Fruit fly (Drosophila melanogaster) whole organism, adult: ENCODE measurements around the gene CG43694.

Source experiments
- CG11617 ChIP-seq: fragments of 200-800 bp; sonication (Bioruptor generic); optimal IDR thresholded peaks from 2 replicates; lab custom pipeline; 2017; ENCODE audit warnings: mild to moderate bottlenecking, missing biosample characterization, missing genetic modification reagents, missing genetic modification characterization
- CG14711 ChIP-seq: fragments of 200-800 bp; sonication (Bioruptor generic); optimal IDR thresholded peaks from 2 replicates; lab custom pipeline; 2018; ENCODE audit warnings: missing biosample characterization, mild to moderate bottlenecking, missing genetic modification characterization, moderate library complexity
- CG33017 ChIP-seq: fragments of 200-800 bp; sonication (Bioruptor generic); optimal IDR thresholded peaks from 2 replicates; lab custom pipeline; 2018; ENCODE audit warnings: missing biosample characterization, mild to moderate bottlenecking, missing genetic modification characterization, moderate library complexity
- CG7045 ChIP-seq: fragments of 200-800 bp; sonication (Bioruptor generic); optimal IDR thresholded peaks from 2 replicates; lab custom pipeline; 2017; ENCODE audit warnings: missing biosample characterization, mild to moderate bottlenecking, missing genetic modification characterization
- Crg-1 ChIP-seq: fragments of 200-800 bp; sonication (Bioruptor generic); optimal IDR thresholded peaks from 2 replicates; lab custom pipeline; 2016; ENCODE audit warnings: missing biosample characterization, missing genetic modification characterization
- Hr96 ChIP-seq: fragments of 200-800 bp; sonication (Bioruptor generic); optimal IDR thresholded peaks from 2 replicates; lab custom pipeline; 2016; ENCODE audit warnings: missing biosample characterization, missing genetic modification characterization
- Mnt ChIP-seq: fragments of 200-800 bp; sonication (Bioruptor generic); optimal IDR thresholded peaks from 2 replicates; lab custom pipeline; 2016; ENCODE audit warnings: missing biosample characterization, mild to moderate bottlenecking, missing genetic modification characterization
- bab1 ChIP-seq: fragments of 200-800 bp; sonication (Bioruptor generic); optimal IDR thresholded peaks from 3 replicates; lab custom pipeline; 2019; ENCODE audit warnings: missing biosample characterization, mild to moderate bottlenecking, missing genetic modification characterization, moderate library complexity
- kay ChIP-seq: fragments of 200-800 bp; sonication (Bioruptor generic); peaks from one replicate; lab custom pipeline; 2016; ENCODE audit warnings: missing biosample characterization, missing genetic modification characterization, borderline replicate concordance
- ovo ChIP-seq: fragments of 200-800 bp; sonication (Bioruptor generic); optimal IDR thresholded peaks from 2 replicates; lab custom pipeline; 2016; ENCODE audit warnings: missing biosample characterization, missing genetic modification characterization
- tj ChIP-seq: fragments of 200-800 bp; sonication (Bioruptor generic); optimal IDR thresholded peaks from 3 replicates; lab custom pipeline; 2017; ENCODE audit warnings: missing biosample characterization, mild to moderate bottlenecking, missing genetic modification characterization, moderate library complexity
- toe ChIP-seq: fragments of 200-800 bp; sonication (Bioruptor generic); optimal IDR thresholded peaks from 2 replicates; lab custom pipeline; 2016; ENCODE audit warnings: missing biosample characterization, missing genetic modification characterization

dm6 chr3R:23425929-23426328, at the start of gene CG43694:
- no peak for TF ChIP-seq Hr96
- TF ChIP-seq bab1, result no peak
- no peak for TF ChIP-seq CG7045
- no peak for TF ChIP-seq CG11617 (GFP tag; lab: Kevin White, UChicago)
- no peak for TF ChIP-seq CG33017 (tag; lab: Kevin White, UChicago)
- TF ChIP-seq Mnt (GFP tag; lab: Kevin White, UChicago), result no peak
- no peak for TF ChIP-seq toe
- no peak for TF ChIP-seq CG14711 (tag; lab: Kevin White, UChicago)
- no peak for TF ChIP-seq kay (GFP tag; lab: Kevin White, UChicago)
- no peak for TF ChIP-seq ovo (GFP tag; lab: Kevin White, UChicago)
- TF ChIP-seq tj (GFP tag; lab: Kevin White, UChicago), result no peak
- TF ChIP-seq Crg-1 (GFP tag; lab: Kevin White, UChicago), result no peak
